Worm (Caenorhabditis elegans): ENCODE results near the gene ZC239.14.

ZC239.14 gene

ce11 chrII:3221730-3222129 lies at the start of gene ZC239.14:
Gene ZC239.14 (minus strand): TSS chrII:3222034.
- TF ChIP-seq lin-13 (GFP tag; optimal IDR thresholded peaks at IDR 0.05): no peak
- TF ChIP-seq alr-1 (tag; optimal IDR thresholded peaks at IDR 0.05): no peak
- no peak for TF ChIP-seq nhr-77 (tag; optimal IDR thresholded peaks at IDR 0.05)
- no peak for TF ChIP-seq ztf-4 (tag; optimal IDR thresholded peaks at IDR 0.05)
- TF ChIP-seq nhr-129 (tag; optimal IDR thresholded peaks at IDR 0.05): no peak
- no peak for TF ChIP-seq crh-2 (tag; optimal IDR thresholded peaks at IDR 0.05)

- TF ChIP-seq C34F6.9 (tag; optimal IDR thresholded peaks at IDR 0.05) (peak; percentile 66), nhr-21 (tag; optimal IDR thresholded peaks at IDR 0.05) (no peak), unc-55 (GFP tag; optimal IDR thresholded peaks at IDR 0.05) (peak; percentile 66), lsy-2 (tag; optimal IDR thresholded peaks at IDR 0.05) (peak in 1 of 2 experiments; percentile 38)
Measured at ce11 chrII:3270598-3270997, 48.8 kb upstream of the ZC239.14 start.

DNA sequence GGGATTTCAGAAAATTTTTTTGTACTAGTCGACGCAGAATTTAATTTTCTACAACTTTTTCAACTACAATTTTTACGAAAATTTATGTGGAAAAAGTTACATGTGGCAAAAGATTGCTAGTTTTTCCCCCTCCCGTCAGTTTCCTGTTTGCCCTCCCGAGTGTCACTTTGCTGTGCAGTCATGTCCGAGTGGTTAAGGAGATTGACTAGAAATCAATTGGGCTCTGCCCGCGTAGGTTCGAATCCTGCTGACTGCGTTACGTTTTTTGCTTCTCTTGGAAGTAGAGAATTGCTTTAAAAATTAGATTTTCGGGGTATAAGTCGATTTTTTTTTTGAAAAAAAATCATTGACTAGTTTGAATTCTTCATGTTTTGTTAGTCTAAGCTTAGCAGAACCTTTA lies 46.0 kb upstream of the ZC239.14 start:
- TF ChIP-seq unc-39 (tag; optimal IDR thresholded peaks at IDR 0.05): no peak
- no peak for TF ChIP-seq F13H6.1 (tag; optimal IDR thresholded peaks at IDR 0.05)
- TF ChIP-seq crh-2 (tag; optimal IDR thresholded peaks at IDR 0.05): peak; percentile 12

- TF ChIP-seq unc-55 (GFP tag; optimal IDR thresholded peaks at IDR 0.05) (no peak), nhr-77 (tag; optimal IDR thresholded peaks at IDR 0.05) (no peak), ztf-4 (tag; optimal IDR thresholded peaks at IDR 0.05) (no peak), peb-1 (tag; optimal IDR thresholded peaks at IDR 0.05) (no peak), fos-1 (tag; optimal IDR thresholded peaks at IDR 0.05) (no peak), F13H6.1 (tag; optimal IDR thresholded peaks at IDR 0.05) (no peak), sma-9 (GFP tag; optimal IDR thresholded peaks at IDR 0.05) (no peak), sma-9 (tag; optimal IDR thresholded peaks at IDR 0.05) (no peak)
Measured at ce11 chrII:3267365-3267764, 45.5 kb upstream of the ZC239.14 start, which contains the start of gene F02E11.7. Gene F02E11.7 (plus strand): TSS chrII:3267665.

DNA sequence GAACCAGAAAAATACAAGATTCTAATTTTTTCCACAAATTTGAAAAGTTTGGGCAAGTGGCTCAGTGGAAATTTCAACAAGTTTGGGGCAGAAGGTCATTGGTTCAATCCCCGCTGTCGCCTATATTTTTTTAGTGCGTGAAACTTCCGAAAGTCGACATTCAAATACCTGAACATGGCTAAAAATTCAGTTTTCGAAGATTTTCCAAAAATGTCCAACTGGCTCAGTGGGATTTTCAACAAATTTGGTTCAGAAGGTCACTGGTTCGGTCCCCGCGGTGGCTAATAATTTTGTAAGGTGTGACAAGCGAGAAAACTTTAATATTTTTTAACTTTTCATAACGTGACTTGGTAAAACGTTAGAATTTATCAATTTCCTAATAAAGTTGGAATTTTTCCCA lies 42.9 kb upstream of the ZC239.14 start:
- TF ChIP-seq aly-2 (tag; optimal IDR thresholded peaks at IDR 0.05) (no peak), nhr-77 (tag; optimal IDR thresholded peaks at IDR 0.05) (no peak), zag-1 (tag; optimal IDR thresholded peaks at IDR 0.05) (no peak), Y55F3AM.14 (GFP tag; optimal IDR thresholded peaks at IDR 0.05) (no peak), unc-55 (GFP tag; optimal IDR thresholded peaks at IDR 0.05) (no peak), lin-11 (tag; optimal IDR thresholded peaks at IDR 0.05) (no peak), unc-62 (GFP tag; optimal IDR thresholded peaks at IDR 0.05) (no peak), ceh-82 (tag; optimal IDR thresholded peaks at IDR 0.05) (no peak), nhr-6 (tag; optimal IDR thresholded peaks at IDR 0.05) (no peak), mab-5 (tag; optimal IDR thresholded peaks at IDR 0.05) (no peak), nhr-21 (tag; optimal IDR thresholded peaks at IDR 0.05) (no peak), sem-4 (tag; optimal IDR thresholded peaks at IDR 0.05) (no peak), sma-9 (GFP tag; optimal IDR thresholded peaks at IDR 0.05) (no peak), sma-9 (tag; optimal IDR thresholded peaks at IDR 0.05) (no peak), nhr-237 (tag; optimal IDR thresholded peaks at IDR 0.05) (no peak), nhr-129 (tag; optimal IDR thresholded peaks at IDR 0.05) (no peak)

DNA sequence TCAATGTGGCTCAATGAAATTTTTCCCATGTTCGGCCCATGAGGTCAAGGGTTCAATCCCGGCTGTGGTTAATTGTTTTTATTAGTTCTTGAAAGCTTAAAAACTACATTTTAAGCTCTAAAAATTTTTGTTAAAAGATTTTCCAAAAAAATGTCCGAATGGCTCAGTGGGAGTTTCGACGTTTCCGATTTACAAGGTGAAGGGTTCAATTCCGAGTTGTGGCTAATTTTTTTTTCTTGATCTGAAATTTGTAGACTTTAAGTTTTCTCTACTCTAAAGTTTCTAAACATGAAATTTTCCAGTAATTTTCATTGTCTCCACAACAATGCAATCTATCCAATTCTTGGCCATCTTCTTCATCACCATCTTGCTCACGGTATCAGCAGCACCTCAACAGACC lies 40.7 kb upstream of the ZC239.14 start, which contains the start of gene F02E11.2:
F02E11.2 (plus strand) TSS at position 301 of the 400 bp plus-strand sequence.
- TF ChIP-seq skn-1 (tag; optimal IDR thresholded peaks at IDR 0.05) (no peak), ceh-82 (tag; optimal IDR thresholded peaks at IDR 0.05) (no peak), elt-1 (tag; optimal IDR thresholded peaks at IDR 0.05) (no peak), peb-1 (tag; optimal IDR thresholded peaks at IDR 0.05) (no peak), ztf-1 (GFP tag; conservative IDR thresholded peaks at IDR 0.05) (no peak), dmd-4 (tag; optimal IDR thresholded peaks at IDR 0.05) (no peak), lin-11 (tag; optimal IDR thresholded peaks at IDR 0.05) (no peak), alr-1 (tag; optimal IDR thresholded peaks at IDR 0.05) (no peak), fos-1 (tag; optimal IDR thresholded peaks at IDR 0.05) (no peak)

ce11 chrII:3259254-3259653 lies 37.4 kb upstream of the ZC239.14 start, which contains the start of gene gcy-19:
Gene gcy-19 (minus strand): TSS chrII:3259354.
- TF ChIP-seq C34F6.9 (tag; optimal IDR thresholded peaks at IDR 0.05) (no peak), nhr-77 (tag; optimal IDR thresholded peaks at IDR 0.05) (no peak), blmp-1 (tag; optimal IDR thresholded peaks at IDR 0.05; ENCODE audit: insufficient read depth) (no peak), nhr-237 (tag; optimal IDR thresholded peaks at IDR 0.05) (no peak), elt-3 (tag; optimal IDR thresholded peaks at IDR 0.05) (no peak), egl-27 (tag; optimal IDR thresholded peaks at IDR 0.05) (no peak), ztf-4 (tag; optimal IDR thresholded peaks at IDR 0.05) (no peak), ztf-1 (GFP tag; conservative IDR thresholded peaks at IDR 0.05) (no peak), mbf-1 (tag; optimal IDR thresholded peaks at IDR 0.05) (no peak), nhr-12 (tag; optimal IDR thresholded peaks at IDR 0.05) (no peak), sem-4 (tag; optimal IDR thresholded peaks at IDR 0.05) (no peak), unc-39 (tag; optimal IDR thresholded peaks at IDR 0.05) (no peak), ZK546.5 (tag; optimal IDR thresholded peaks at IDR 0.05) (no peak), lsy-2 (tag; optimal IDR thresholded peaks at IDR 0.05) (no peak), nhr-25 (tag; optimal IDR thresholded peaks at IDR 0.05) (no peak), ztf-11 (tag; optimal IDR thresholded peaks at IDR 0.05) (no peak), nhr-23 (tag; optimal IDR thresholded peaks at IDR 0.05) (no peak), nhr-129 (tag; optimal IDR thresholded peaks at IDR 0.05) (no peak)
